1 fruit fly cellular context compared by ENCODE assay signal in the genomic region with DNA sequence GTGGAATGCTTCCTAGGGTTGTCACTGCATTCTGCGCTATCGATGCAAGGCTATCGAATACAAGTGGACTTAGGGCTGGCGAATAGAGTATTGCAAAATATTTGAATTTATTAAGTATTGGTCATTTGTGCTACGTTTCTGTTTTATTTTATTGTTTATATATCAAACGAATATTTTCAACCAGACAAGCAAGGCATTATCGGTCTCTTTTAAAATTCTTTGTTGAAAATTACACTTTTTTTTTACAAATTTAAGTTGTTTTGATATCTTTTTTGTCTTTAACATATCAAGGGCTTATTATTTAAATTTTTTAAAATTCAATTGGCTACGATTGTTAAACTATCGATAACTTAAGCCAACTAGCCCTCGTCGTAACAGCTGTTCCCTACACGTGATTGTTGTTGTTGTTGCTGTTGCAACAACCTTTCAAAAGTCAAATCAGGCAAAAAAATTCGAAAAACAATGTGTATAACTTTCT.
TF ChIP-seq lines count a peak whose summit lies in the region.

Gene Ype (minus strand): TSS at position 45 of the 478 bp plus-strand sequence.
Gene CG1662 (plus strand): TSS at position 191 of the 478 bp plus-strand sequence.

TF ChIP-seq in whole organism, embryonic, 481 proteins besides CTCF, POLR2A, EP300 and RAD21 (continued from another document and continues in another):
- TF ChIP-seq cad (GFP tag; optimal IDR thresholded peaks at IDR 0.05; lab: Kevin White, UChicago) (no peak), ind (GFP tag; optimal IDR thresholded peaks at IDR 0.05; lab: Kevin White, UChicago) (peak; percentile 74), slou (GFP tag; optimal IDR thresholded peaks at IDR 0.05; lab: Kevin White, UChicago) (peak; percentile 58), Hand (GFP tag; optimal IDR thresholded peaks at IDR 0.05; lab: Kevin White, UChicago) (no peak), CG8281 (tag; optimal IDR thresholded peaks at IDR 0.05; lab: Kevin White, UChicago) (peak; percentile 19), yki (optimal IDR thresholded peaks at IDR 0.05; lab: Kevin White, UChicago) (no peak), CG4282 (GFP tag; optimal IDR thresholded peaks at IDR 0.05; lab: Kevin White, UChicago) (peak; percentile 17), CG12769 (tag; optimal IDR thresholded peaks at IDR 0.05; lab: Kevin White, UChicago) (no peak), Sox100B (GFP tag; optimal IDR thresholded peaks at IDR 0.05; lab: Kevin White, UChicago) (peak; percentile 77), Med (GFP tag; lab: Kevin White, UChicago) (peak; percentile 93), dan (GFP tag; IDR thresholded peaks at IDR 0.05; lab: Robert Waterston, UW) (no peak), Bgb (GFP tag; IDR thresholded peaks at IDR 0.05; lab: Robert Waterston, UW; ENCODE audit: partially characterized antibody) (peak; percentile 51), CG12236 (GFP tag; optimal IDR thresholded peaks at IDR 0.05; lab: Kevin White, UChicago) (peak; percentile 41), CG15601 (tag; optimal IDR thresholded peaks at IDR 0.05; lab: Kevin White, UChicago) (peak; percentile 67), sc (optimal IDR thresholded peaks at IDR 0.05; lab: Kevin White, UChicago) (no peak), sc (GFP tag; optimal IDR thresholded peaks at IDR 0.05; lab: Kevin White, UChicago) (peak; percentile 15), ato (GFP tag; IDR thresholded peaks at IDR 0.05; lab: Robert Waterston, UW; ENCODE audit: partially characterized antibody) (no peak), CG7745 (tag; optimal IDR thresholded peaks at IDR 0.05; lab: Kevin White, UChicago) (no peak), Vsx1 (GFP tag; optimal IDR thresholded peaks at IDR 0.05; lab: Kevin White, UChicago) (peak; percentile 39), CG11696 (GFP tag; IDR thresholded peaks at IDR 0.05; lab: Robert Waterston, UW) (no peak; the same call in 1 of the 2 replicates), fd102C (GFP tag; optimal IDR thresholded peaks at IDR 0.05; lab: Kevin White, UChicago) (no peak), BEAF-32 (GFP tag; optimal IDR thresholded peaks at IDR 0.05; lab: Kevin White, UChicago) (peak; percentile 90), slbo (GFP tag; IDR thresholded peaks at IDR 0.05; lab: Robert Waterston, UW) (peak; percentile 85), MBD-R2 (GFP tag; IDR thresholded peaks at IDR 0.05; lab: Robert Waterston, UW) (peak; percentile 45; the same call in 1 of the 2 replicates), odd (GFP tag; optimal IDR thresholded peaks at IDR 0.05; lab: Kevin White, UChicago) (peak; percentile 34), tna (GFP tag; IDR thresholded peaks at IDR 0.05; lab: Robert Waterston, UW; ENCODE audit: partially characterized antibody) (no peak; the same call in 1 of the 2 replicates), CHES-1-like (GFP tag; optimal IDR thresholded peaks at IDR 0.05; lab: Kevin White, UChicago) (peak; percentile 67), ham (GFP tag; IDR thresholded peaks at IDR 0.05; lab: Robert Waterston, UW) (no peak), CG8924 (tag; optimal IDR thresholded peaks at IDR 0.05; lab: Kevin White, UChicago) (peak; percentile 80), Doc2 (GFP tag; IDR thresholded peaks at IDR 0.05; lab: Robert Waterston, UW) (no peak), CG8944 (GFP tag; optimal IDR thresholded peaks at IDR 0.05; lab: Kevin White, UChicago) (peak; percentile 54), her (GFP tag; optimal IDR thresholded peaks at IDR 0.05; lab: Kevin White, UChicago) (no peak), YL-1 (GFP tag; optimal IDR thresholded peaks at IDR 0.05; lab: Kevin White, UChicago) (peak; percentile 55), CG11723 (GFP tag; optimal IDR thresholded peaks at IDR 0.05; lab: Kevin White, UChicago) (peak; percentile 51), cg (GFP tag; optimal IDR thresholded peaks at IDR 0.05; lab: Kevin White, UChicago) (no peak), HLH54F (GFP tag; optimal IDR thresholded peaks at IDR 0.05; lab: Kevin White, UChicago) (peak; percentile 71), Hr39 (optimal IDR thresholded peaks at IDR 0.05; lab: Kevin White, UChicago) (no peak), ac (GFP tag; optimal IDR thresholded peaks at IDR 0.05; lab: Kevin White, UChicago) (no peak), croc (GFP tag; conservative IDR thresholded peaks at IDR 0.05; lab: Robert Waterston, UW) (peak; percentile 59), mam (GFP tag; optimal IDR thresholded peaks at IDR 0.05; lab: Kevin White, UChicago) (peak; percentile 76), esg (GFP tag; conservative IDR thresholded peaks at IDR 0.05; lab: Robert Waterston, UW) (peak; percentile 64), CG15696 (tag; optimal IDR thresholded peaks at IDR 0.05; lab: Kevin White, UChicago) (peak; percentile 83), CG9876 (GFP tag; optimal IDR thresholded peaks at IDR 0.05; lab: Kevin White, UChicago) (peak; percentile 47), maf-S (GFP tag; optimal IDR thresholded peaks at IDR 0.05; lab: Kevin White, UChicago) (peak; percentile 60), Lhr (GFP tag; optimal IDR thresholded peaks at IDR 0.05; lab: Kevin White, UChicago) (peak; percentile 33), CG1529 (GFP tag; optimal IDR thresholded peaks at IDR 0.05; lab: Kevin White, UChicago) (peak; percentile 53), zfh1 (GFP tag; IDR thresholded peaks at IDR 0.05; lab: Robert Waterston, UW) (peak; percentile 62; the same call in 1 of the 3 replicates), pum (GFP tag; optimal IDR thresholded peaks at IDR 0.05; lab: Kevin White, UChicago) (peak; percentile 57), Doc3 (GFP tag; IDR thresholded peaks at IDR 0.05; lab: Robert Waterston, UW; ENCODE audit: partially characterized antibody) (peak; percentile 63; the same call in 2 of the 3 replicates), HLH4C (GFP tag; IDR thresholded peaks at IDR 0.05; lab: Robert Waterston, UW; ENCODE audit: partially characterized antibody) (peak; percentile 64; the same call in 2 of the 3 replicates), CrebB (tag; optimal IDR thresholded peaks at IDR 0.05; lab: Kevin White, UChicago) (no peak), CG6175 (GFP tag; IDR thresholded peaks at IDR 0.05; lab: Robert Waterston, UW) (no peak), stwl (tag; optimal IDR thresholded peaks at IDR 0.05; lab: Kevin White, UChicago) (peak; percentile 38), CG6683 (GFP tag; optimal IDR thresholded peaks at IDR 0.05; lab: Kevin White, UChicago) (peak; percentile 16), sim (GFP tag; IDR thresholded peaks at IDR 0.05; lab: Robert Waterston, UW) (no peak), MTF-1 (GFP tag; optimal IDR thresholded peaks at IDR 0.05; lab: Kevin White, UChicago; ENCODE audit: borderline replicate concordance) (no peak), Hr3 (GFP tag; optimal IDR thresholded peaks at IDR 0.05; lab: Kevin White, UChicago) (peak; percentile 80), dati (GFP tag; IDR thresholded peaks at IDR 0.05; lab: Robert Waterston, UW) (no peak), Spps (tag; optimal IDR thresholded peaks at IDR 0.05; lab: Kevin White, UChicago) (peak; percentile 29), wek (GFP tag; optimal IDR thresholded peaks at IDR 0.05; lab: Kevin White, UChicago) (no peak), Usf (GFP tag; optimal IDR thresholded peaks at IDR 0.05; lab: Kevin White, UChicago) (peak; percentile 68), Awh (GFP tag; IDR thresholded peaks at IDR 0.05; lab: Robert Waterston, UW) (0 out of 2 replicates have a peak, but pooled peaks have one; percentile 39), tgo (GFP tag; IDR thresholded peaks at IDR 0.05; lab: Robert Waterston, UW) (peak; percentile 66), prd (optimal IDR thresholded peaks at IDR 0.05; lab: Kevin White, UChicago) (no peak), prd (GFP tag; IDR thresholded peaks at IDR 0.05; lab: Robert Waterston, UW) (peak; percentile 72), z (GFP tag; IDR thresholded peaks at IDR 0.05; lab: Robert Waterston, UW) (no peak), wor (GFP tag; IDR thresholded peaks at IDR 0.05; lab: Robert Waterston, UW) (no peak), CG10979 (tag; optimal IDR thresholded peaks at IDR 0.05; lab: Kevin White, UChicago) (peak; percentile 61), bsh (GFP tag; optimal IDR thresholded peaks at IDR 0.05; lab: Kevin White, UChicago) (peak in 1 of 2 experiments; percentile 58), CG18011 (GFP tag; optimal IDR thresholded peaks at IDR 0.05; lab: Kevin White, UChicago) (peak; percentile 15), ab (GFP tag; optimal IDR thresholded peaks at IDR 0.05; lab: Kevin White, UChicago) (peak; percentile 38), lbe (GFP tag; optimal IDR thresholded peaks at IDR 0.05; lab: Kevin White, UChicago) (peak; percentile 6), hbn (GFP tag; IDR thresholded peaks at IDR 0.05; lab: Robert Waterston, UW; ENCODE audit: partially characterized antibody) (peak; percentile 58), CG12219 (GFP tag; optimal IDR thresholded peaks at IDR 0.05; lab: Kevin White, UChicago) (no peak), danr (GFP tag; IDR thresholded peaks at IDR 0.05; lab: Robert Waterston, UW) (no peak), bcd (GFP tag; optimal IDR thresholded peaks at IDR 0.05; lab: Kevin White, UChicago) (peak; percentile 91), unpg (GFP tag; optimal IDR thresholded peaks at IDR 0.05; lab: Kevin White, UChicago) (peak; percentile 62), Ssrp (tag; optimal IDR thresholded peaks at IDR 0.05; lab: Kevin White, UChicago) (peak; percentile 71), Nf-YB (GFP tag; optimal IDR thresholded peaks at IDR 0.05; lab: Kevin White, UChicago) (peak; percentile 49), Lpt (GFP tag; optimal IDR thresholded peaks at IDR 0.05; lab: Kevin White, UChicago) (no peak), CG4854 (GFP tag; optimal IDR thresholded peaks at IDR 0.05; lab: Kevin White, UChicago) (peak; percentile 48), Six4 (GFP tag; optimal IDR thresholded peaks at IDR 0.05; lab: Kevin White, UChicago) (peak; percentile 54), pho (GFP tag; optimal IDR thresholded peaks at IDR 0.05; lab: Kevin White, UChicago) (peak; percentile 77), psq (GFP tag; optimal IDR thresholded peaks at IDR 0.05; lab: Kevin White, UChicago) (peak; percentile 35), chif (GFP tag; optimal IDR thresholded peaks at IDR 0.05; lab: Kevin White, UChicago) (peak; percentile 55 to 62), Dfd (GFP tag; optimal IDR thresholded peaks at IDR 0.05; lab: Kevin White, UChicago) (no peak), HLHmδ (GFP tag; optimal IDR thresholded peaks at IDR 0.05; lab: Kevin White, UChicago) (no peak), CG3407 (GFP tag; optimal IDR thresholded peaks at IDR 0.05; lab: Kevin White, UChicago) (peak; percentile 47), CG15269 (tag; optimal IDR thresholded peaks at IDR 0.05; lab: Kevin White, UChicago) (peak; percentile 76), kni (GFP tag; optimal IDR thresholded peaks at IDR 0.05; lab: Kevin White, UChicago) (peak; percentile 36), CG17612 (GFP tag; IDR thresholded peaks at IDR 0.05; lab: Robert Waterston, UW) (no peak), CG11398 (GFP tag; optimal IDR thresholded peaks at IDR 0.05; lab: Kevin White, UChicago) (no peak), jing (GFP tag; optimal IDR thresholded peaks at IDR 0.05; lab: Kevin White, UChicago) (no peak), chinmo (GFP tag; IDR thresholded peaks at IDR 0.05; lab: Robert Waterston, UW; ENCODE audit: partially characterized antibody) (peak; percentile 88), Antp (GFP tag; optimal IDR thresholded peaks at IDR 0.05; lab: Kevin White, UChicago) (peak; percentile 57), Ets65A (GFP tag; lab: Kevin White, UChicago) (peak; percentile 98), CG17829 (tag; optimal IDR thresholded peaks at IDR 0.05; lab: Kevin White, UChicago) (peak; percentile 77), CG33557 (GFP tag; optimal IDR thresholded peaks at IDR 0.05; lab: Kevin White, UChicago) (peak; percentile 50), repo (GFP tag; optimal IDR thresholded peaks at IDR 0.05; lab: Kevin White, UChicago) (peak; percentile 3), sna (GFP tag; IDR thresholded peaks at IDR 0.05; lab: Robert Waterston, UW; ENCODE audit: partially characterized antibody) (peak; percentile 57; the same call in 1 of the 2 replicates), bbx (GFP tag; IDR thresholded peaks at IDR 0.05; lab: Robert Waterston, UW; ENCODE audit: partially characterized antibody) (no peak; the same call in 1 of the 2 replicates), CkIIα-i1 (GFP tag; IDR thresholded peaks at IDR 0.05; lab: Robert Waterston, UW) (no peak), CG13424 (tag; optimal IDR thresholded peaks at IDR 0.05; lab: Kevin White, UChicago) (peak; percentile 86), cas (GFP tag; IDR thresholded peaks at IDR 0.05; lab: Robert Waterston, UW) (no peak), CG2202 (tag; optimal IDR thresholded peaks at IDR 0.05; lab: Kevin White, UChicago) (peak; percentile 36), CG9817 (tag; optimal IDR thresholded peaks at IDR 0.05; lab: Kevin White, UChicago) (peak; percentile 82), lab (GFP tag; optimal IDR thresholded peaks at IDR 0.05; lab: Kevin White, UChicago) (peak; percentile 76), CG15073 (GFP tag; optimal IDR thresholded peaks at IDR 0.05; lab: Kevin White, UChicago) (no peak), chm (GFP tag; IDR thresholded peaks at IDR 0.05; lab: Robert Waterston, UW) (peak; percentile 59), CG31224 (GFP tag; IDR thresholded peaks at IDR 0.05; lab: Robert Waterston, UW) (peak; percentile 38; the same call in 1 of the 2 replicates), Atf3 (GFP tag; optimal IDR thresholded peaks at IDR 0.05; lab: Kevin White, UChicago) (peak; percentile 44), HHEX (GFP tag; optimal IDR thresholded peaks at IDR 0.05; lab: Kevin White, UChicago) (peak; percentile 19), CG12104 (GFP tag; optimal IDR thresholded peaks at IDR 0.05; lab: Kevin White, UChicago) (peak; percentile 79), Asciz (GFP tag; optimal IDR thresholded peaks at IDR 0.05; lab: Kevin White, UChicago) (peak; percentile 19), dysf (GFP tag; IDR thresholded peaks at IDR 0.05; lab: Robert Waterston, UW) (peak; percentile 72), scrt (GFP tag; optimal IDR thresholded peaks at IDR 0.05; lab: Kevin White, UChicago) (peak; percentile 36), CG12391 (tag; optimal IDR thresholded peaks at IDR 0.05; lab: Kevin White, UChicago) (peak; percentile 87), Rx (GFP tag; IDR thresholded peaks at IDR 0.05; lab: Robert Waterston, UW) (peak; percentile 49), Mes4 (GFP tag; optimal IDR thresholded peaks at IDR 0.05; lab: Kevin White, UChicago) (peak; percentile 45), CG18262 (tag; optimal IDR thresholded peaks at IDR 0.05; lab: Kevin White, UChicago) (peak; percentile 75), Fer1 (GFP tag; optimal IDR thresholded peaks at IDR 0.05; lab: Kevin White, UChicago) (peak; percentile 71), HmgZ (tag; optimal IDR thresholded peaks at IDR 0.05; lab: Kevin White, UChicago) (peak; percentile 49), Oaz (GFP tag; IDR thresholded peaks at IDR 0.05; lab: Robert Waterston, UW) (0 out of 2 replicates have a peak, but pooled peaks have one; percentile 16), CG13894 (tag; optimal IDR thresholded peaks at IDR 0.05; lab: Kevin White, UChicago) (peak; percentile 76)
